Worm (Caenorhabditis elegans) whole organism, young adult: ENCODE data around the gene W08E12.4.

Experiments used
- B0336.3 ChIP-seq: fragments of 200-800 bp; sonication (Bioruptor generic); IDR thresholded peaks from 2 replicates; pipeline ENCODE4 v1.3.6; 2022; ENCODE audit warnings: missing genetic modification characterization, missing compliant biosample characterization
- F10E7.11 ChIP-seq: sonication (generic microtip); optimal IDR thresholded peaks from 2 replicates; lab custom pipeline; 2017; ENCODE audit warnings: mild to moderate bottlenecking, missing genetic modification characterization, moderate library complexity, missing compliant biosample characterization
- F22D6.2 ChIP-seq: sonication (generic microtip); optimal IDR thresholded peaks from 2 replicates; lab custom pipeline; 2016; ENCODE audit warnings: mild to moderate bottlenecking, missing genetic modification characterization, missing compliant biosample characterization
- F37B4.10 ChIP-seq: fragments of 200-800 bp; sonication (Bioruptor generic); IDR thresholded peaks from 2 replicates; pipeline ENCODE4 v1.3.6; 2022; ENCODE audit warnings: missing genetic modification characterization, missing compliant biosample characterization
- F49E8.2 ChIP-seq: sonication (generic microtip); optimal IDR thresholded peaks from 3 replicates; lab custom pipeline; 2017; ENCODE audit warnings: missing genetic modification characterization, mild to moderate bottlenecking, missing compliant biosample characterization, antibody characterized with exemption, moderate library complexity; ENCODE audit not compliant: insufficient read depth
- F52B5.7 ChIP-seq: sonication (generic microtip); optimal IDR thresholded peaks from 2 replicates; lab custom pipeline; 2016; ENCODE audit warnings: mild to moderate bottlenecking, missing genetic modification characterization, missing compliant biosample characterization
- K11D2.4 ChIP-seq: fragments of 200-800 bp; sonication (Bioruptor generic); IDR thresholded peaks from 2 replicates; pipeline ENCODE4 v1.3.6; 2022; ENCODE audit warnings: missing genetic modification reagents, missing genetic modification characterization, missing compliant biosample characterization
- T07F8.4 ChIP-seq: sonication (generic microtip); optimal IDR thresholded peaks from 2 replicates; lab custom pipeline; 2016; ENCODE audit warnings: mild to moderate bottlenecking, missing genetic modification characterization, moderate library complexity, missing compliant biosample characterization
- Y56A3A.18 ChIP-seq: fragments of 200-800 bp; sonication (Bioruptor generic); IDR thresholded peaks from 2 replicates; pipeline ENCODE4 v1.3.6; 2022; ENCODE audit warnings: missing genetic modification reagents, missing genetic modification characterization, missing compliant biosample characterization
- Y79H2A.3 ChIP-seq: fragments of 200-800 bp; sonication (Bioruptor generic); conservative IDR thresholded peaks from 2 replicates; pipeline ENCODE4 v1.3.6; 2022; ENCODE audit warnings: missing genetic modification reagents, missing genetic modification characterization, missing compliant biosample characterization
- ZK185.1 ChIP-seq: sonication (generic microtip); optimal IDR thresholded peaks from 2 replicates; lab custom pipeline; 2016; ENCODE audit warnings: mild to moderate bottlenecking, missing genetic modification characterization, missing compliant biosample characterization; ENCODE audit not compliant: poor library complexity, severe bottlenecking
- ama-1 ChIP-seq, 3 experiments: fragments of 150-350 bp in 1 of 3; sonication (generic microtip) in 2 of 3; optimal IDR thresholded peaks; 2 replicates each; lab custom pipeline; 2014 to 2018; ENCODE audit warnings: missing biosample characterization in 2 of 3, missing genetic modification characterization in 2 of 3, missing genetic modification reagents in 2 of 3
- aptf-3 ChIP-seq: fragments of 200-800 bp; sonication (Bioruptor generic); IDR thresholded peaks from 2 replicates; pipeline ENCODE4 v1.3.6; 2022; ENCODE audit warnings: missing genetic modification characterization, missing compliant biosample characterization
- atf-7 ChIP-seq: sonication (generic microtip); optimal IDR thresholded peaks from 2 replicates; lab custom pipeline; 2017; ENCODE audit warnings: mild to moderate bottlenecking, missing genetic modification characterization, missing compliant biosample characterization
- athp-1 ChIP-seq: sonication (generic microtip); optimal IDR thresholded peaks from 2 replicates; lab custom pipeline; 2017; ENCODE audit warnings: mild to moderate bottlenecking, missing genetic modification characterization, missing compliant biosample characterization
- attf-5 ChIP-seq: fragments of 200-800 bp; sonication (Bioruptor generic); optimal IDR thresholded peaks from 2 replicates; lab custom pipeline; 2018; ENCODE audit warnings: mild to moderate bottlenecking, missing genetic modification characterization, missing compliant biosample characterization
- attf-6 ChIP-seq: fragments of 200-800 bp; sonication (Bioruptor generic); IDR thresholded peaks from 2 replicates; pipeline ENCODE4 v1.3.6; 2022; ENCODE audit warnings: missing genetic modification reagents, missing genetic modification characterization, missing compliant biosample characterization
- ceh-58 ChIP-seq: fragments of 200-800 bp; sonication (Bioruptor generic); IDR thresholded peaks from 2 replicates; pipeline ENCODE4 v1.3.6; 2022; ENCODE audit warnings: missing genetic modification characterization, missing compliant biosample characterization
- ceh-79 ChIP-seq: sonication (generic microtip); optimal IDR thresholded peaks from 2 replicates; lab custom pipeline; 2017; ENCODE audit warnings: mild to moderate bottlenecking, missing genetic modification characterization, missing compliant biosample characterization
- dpff-1 ChIP-seq: sonication (generic microtip); optimal IDR thresholded peaks from 2 replicates; lab custom pipeline; 2017; ENCODE audit warnings: mild to moderate bottlenecking, missing genetic modification characterization, missing compliant biosample characterization
- efl-1 ChIP-seq: fragments of 150-350 bp; optimal IDR thresholded peaks from 2 replicates; lab custom pipeline; 2014; ENCODE audit warnings: missing biosample characterization, missing genetic modification reagents, missing genetic modification characterization
- egl-18 ChIP-seq: fragments of 200-800 bp; sonication (Bioruptor generic); IDR thresholded peaks from 2 replicates; pipeline ENCODE4 v1.3.6; 2022; ENCODE audit warnings: missing genetic modification reagents, missing genetic modification characterization, missing compliant biosample characterization
- gei-17 ChIP-seq: fragments of 200-800 bp; sonication (Bioruptor generic); optimal IDR thresholded peaks from 2 replicates; lab custom pipeline; 2018; ENCODE audit warnings: mild to moderate bottlenecking, missing genetic modification characterization, missing compliant biosample characterization
- hlh-12 ChIP-seq: sonication (generic microtip); optimal IDR thresholded peaks from 2 replicates; lab custom pipeline; 2016; ENCODE audit warnings: missing genetic modification characterization, missing compliant biosample characterization
- hlh-26 ChIP-seq: fragments of 200-800 bp; sonication (Bioruptor generic); conservative IDR thresholded peaks from 2 replicates; pipeline ENCODE4 v1.3.6; 2022; ENCODE audit warnings: missing genetic modification reagents, missing genetic modification characterization, missing compliant biosample characterization
- hmg-20 ChIP-seq: fragments of 200-800 bp; sonication (Bioruptor generic); IDR thresholded peaks from 2 replicates; pipeline ENCODE4 v1.3.6; 2022; ENCODE audit warnings: missing genetic modification reagents, missing genetic modification characterization, missing compliant biosample characterization
- lag-1 ChIP-seq: fragments of 200-800 bp; sonication (Bioruptor generic); IDR thresholded peaks from 2 replicates; pipeline ENCODE4 v1.3.6; 2022; ENCODE audit warnings: missing genetic modification reagents, missing genetic modification characterization, missing compliant biosample characterization
- let-607 ChIP-seq, 2 experiments: fragments of 200-800 bp in 1 of 2; sonication (Bioruptor generic) in 1 of 2; sonication (generic microtip) in 1 of 2; optimal IDR thresholded peaks; 2 replicates each; lab custom pipeline; 2016 to 2018; ENCODE audit warnings: mild to moderate bottlenecking in 2 of 2, missing compliant biosample characterization in 2 of 2, missing genetic modification characterization in 2 of 2, moderate library complexity in 2 of 2, missing genotype in 1 of 2
- lin-40 ChIP-seq: sonication (generic microtip); optimal IDR thresholded peaks from 2 replicates; lab custom pipeline; 2016; ENCODE audit warnings: missing genetic modification characterization, mild to moderate bottlenecking, missing compliant biosample characterization, missing genotype, missing genetic modification reagents
- lin-54 ChIP-seq: fragments of 200-800 bp; sonication (Bioruptor generic); optimal IDR thresholded peaks from 2 replicates; lab custom pipeline; 2018; ENCODE audit warnings: mild to moderate bottlenecking, missing genetic modification characterization, missing compliant biosample characterization
- lir-1 ChIP-seq: fragments of 200-800 bp; sonication (Bioruptor generic); conservative IDR thresholded peaks from 2 replicates; pipeline ENCODE4 v1.3.6; 2022; ENCODE audit warnings: missing genetic modification reagents, missing genetic modification characterization, missing compliant biosample characterization
- madf-3 ChIP-seq: fragments of 200-800 bp; sonication (Bioruptor generic); IDR thresholded peaks from 2 replicates; pipeline ENCODE4 v1.3.6; 2022; ENCODE audit warnings: missing genetic modification reagents, missing genetic modification characterization, missing compliant biosample characterization
- mes-4 ChIP-seq: sonication (generic microtip); optimal IDR thresholded peaks from 2 replicates; lab custom pipeline; 2016; ENCODE audit warnings: missing genotype, missing genetic modification characterization, missing compliant biosample characterization
- mxl-1 ChIP-seq: sonication (generic microtip); optimal IDR thresholded peaks from 2 replicates; lab custom pipeline; 2016; ENCODE audit warnings: missing genetic modification characterization, missing compliant biosample characterization
- nhr-120 ChIP-seq: fragments of 200-800 bp; sonication (Bioruptor generic); IDR thresholded peaks from 2 replicates; pipeline ENCODE4 v1.3.6; 2022; ENCODE audit warnings: missing genetic modification characterization, missing compliant biosample characterization
- nhr-179 ChIP-seq: sonication (generic microtip); optimal IDR thresholded peaks from 2 replicates; lab custom pipeline; 2016; ENCODE audit warnings: mild to moderate bottlenecking, missing genetic modification characterization, missing compliant biosample characterization
- nhr-90 ChIP-seq: sonication (generic microtip); optimal IDR thresholded peaks from 2 replicates; lab custom pipeline; 2016; ENCODE audit warnings: missing genotype, mild to moderate bottlenecking, missing genetic modification characterization, missing compliant biosample characterization
- pbrm-1 ChIP-seq: fragments of 200-800 bp; sonication (Bioruptor generic); IDR thresholded peaks from 2 replicates; pipeline ENCODE4 v1.3.6; 2022; ENCODE audit warnings: missing genetic modification reagents, missing genetic modification characterization, missing compliant biosample characterization
- pha-4 ChIP-seq: fragments of 150-350 bp; sonication (generic microtip); optimal IDR thresholded peaks from 2 replicates; lab custom pipeline; 2014; ENCODE audit warnings: missing biosample characterization, missing genetic modification reagents, missing genetic modification characterization
- repo-1 ChIP-seq: sonication (generic microtip); optimal IDR thresholded peaks from 2 replicates; lab custom pipeline; 2017; ENCODE audit warnings: mild to moderate bottlenecking, missing genetic modification characterization, missing compliant biosample characterization
- sea-2 ChIP-seq: fragments of 200-800 bp; sonication (Bioruptor generic); IDR thresholded peaks from 2 replicates; pipeline ENCODE4 v1.3.6; 2022; ENCODE audit warnings: missing genetic modification characterization, missing compliant biosample characterization
- snpc-1.1 ChIP-seq: sonication (generic microtip); optimal IDR thresholded peaks from 2 replicates; lab custom pipeline; 2017; ENCODE audit warnings: missing genetic modification characterization, mild to moderate bottlenecking, missing compliant biosample characterization, antibody characterized with exemption, moderate library complexity, missing genotype, missing genetic modification reagents; ENCODE audit not compliant: insufficient read depth
- snpc-4 ChIP-seq, 5 experiments: fragments of 150-350 bp in 1 of 5; sonication (generic microtip) in 4 of 5; optimal IDR thresholded peaks; 2 replicates each; lab custom pipeline; 2014 to 2018; ENCODE audit warnings: missing genetic modification characterization in 5 of 5, missing biosample characterization in 3 of 5, antibody characterized with exemption in 2 of 5, mild to moderate bottlenecking in 2 of 5, missing compliant biosample characterization in 2 of 5, missing genotype in 2 of 5, moderate library complexity in 2 of 5, missing genetic modification reagents in 1 of 5
- sptf-2 ChIP-seq: fragments of 200-800 bp; sonication (Bioruptor generic); optimal IDR thresholded peaks from 2 replicates; lab custom pipeline; 2018; ENCODE audit warnings: mild to moderate bottlenecking, missing genetic modification characterization, missing compliant biosample characterization
- tbp1 ChIP-seq: fragments of 200-800 bp; sonication (Bioruptor generic); optimal IDR thresholded peaks from 2 replicates; lab custom pipeline; 2018; ENCODE audit warnings: mild to moderate bottlenecking, missing genetic modification characterization, missing compliant biosample characterization
- zim-3 ChIP-seq: sonication (generic microtip); optimal IDR thresholded peaks from 2 replicates; lab custom pipeline; 2017; ENCODE audit warnings: mild to moderate bottlenecking, missing genetic modification characterization, moderate library complexity, missing compliant biosample characterization
- ztf-26 ChIP-seq: sonication (generic microtip); optimal IDR thresholded peaks from 2 replicates; lab custom pipeline; 2017; ENCODE audit warnings: missing genetic modification characterization, missing compliant biosample characterization
- ztf-6 ChIP-seq: fragments of 200-800 bp; sonication (Bioruptor generic); IDR thresholded peaks from 2 replicates; pipeline ENCODE4 v1.3.6; 2022; ENCODE audit warnings: missing genetic modification reagents, missing genetic modification characterization, missing compliant biosample characterization

The W08E12.4 gene

ce11 chrIV:3336585-3336984, 34.4 kb downstream of the W08E12.4 start, which contains the start of gene F42A6.6:
F42A6.6 (minus strand) TSS chrIV:3336873.
- TF ChIP-seq sptf-2 (GFP tag; lab: Kevin White, UChicago) = no peak
- no peak for TF ChIP-seq ama-1 (optimal IDR thresholded peaks at IDR 0.05; lab: Kevin White, UChicago)
- TF ChIP-seq ama-1 (GFP tag; optimal IDR thresholded peaks at IDR 0.05; lab: Kevin White, UChicago) = peak; percentile 16 to 77
- TF ChIP-seq snpc-1.1 (tag; lab: Kevin White, UChicago) = no peak
- TF ChIP-seq Y56A3A.18 (GFP tag; lab: Robert Waterston, UW) = peak; percentile 83; the same call in 1 of the 2 replicates
- no peak for TF ChIP-seq T07F8.4 (tag; lab: Kevin White, UChicago)
- no peak for TF ChIP-seq pha-4 (tag; lab: Kevin White, UChicago)
- peak; percentile 66 for TF ChIP-seq F10E7.11 (tag; lab: Kevin White, UChicago)
- TF ChIP-seq lin-40 (tag; lab: Kevin White, UChicago) = peak; percentile 4
- TF ChIP-seq nhr-120 (GFP tag; lab: Robert Waterston, UW) = 0 out of 2 replicates have a peak, but pooled peaks have one; percentile 79
- no peak for TF ChIP-seq ZK185.1
- TF ChIP-seq K11D2.4 (GFP tag; lab: Robert Waterston, UW) = no peak; the same call in 1 of the 2 replicates
- peak; percentile 84 for TF ChIP-seq madf-3 (GFP tag; lab: Robert Waterston, UW)
- no peak for TF ChIP-seq efl-1 (GFP tag; lab: Kevin White, UChicago)
- TF ChIP-seq repo-1 (tag; lab: Kevin White, UChicago) = peak; percentile 87
- TF ChIP-seq ceh-79 (tag; lab: Kevin White, UChicago) = peak; percentile 92
- no peak for TF ChIP-seq F37B4.10 (GFP tag; lab: Robert Waterston, UW)
- TF ChIP-seq egl-18 (GFP tag; lab: Robert Waterston, UW) = 0 out of 2 replicates have a peak, but pooled peaks have one; percentile 5
- TF ChIP-seq atf-7 (tag; lab: Kevin White, UChicago) = peak; percentile 78
- peak; percentile 93 for TF ChIP-seq F52B5.7 (tag; lab: Kevin White, UChicago)
- TF ChIP-seq hlh-26 (GFP tag; lab: Robert Waterston, UW) = no peak
- peak; percentile 62 for TF ChIP-seq zim-3 (tag; lab: Kevin White, UChicago)
- peak; percentile 40 for TF ChIP-seq nhr-90 (tag; lab: Kevin White, UChicago)
- TF ChIP-seq athp-1 (tag; lab: Kevin White, UChicago) = peak; percentile 85
- no peak for TF ChIP-seq sea-2
- TF ChIP-seq Y79H2A.3 (GFP tag; lab: Robert Waterston, UW) = peak; percentile 92
- peak; percentile 95 for TF ChIP-seq B0336.3
- peak; percentile 61 for TF ChIP-seq dpff-1 (tag; lab: Kevin White, UChicago)
- 0 out of 2 replicates have a peak, but pooled peaks have one; percentile 39 for TF ChIP-seq hmg-20 (GFP tag; lab: Robert Waterston, UW)
- TF ChIP-seq ceh-58 (GFP tag; lab: Robert Waterston, UW) = peak; percentile 72; the same call in 1 of the 2 replicates
- TF ChIP-seq F22D6.2 (tag; lab: Kevin White, UChicago) = no peak
- peak; percentile 96 for TF ChIP-seq F49E8.2 (tag; lab: Kevin White, UChicago)
- peak; percentile 29 to 48 for TF ChIP-seq let-607 (tag; optimal IDR thresholded peaks at IDR 0.05; lab: Kevin White, UChicago)
- peak; percentile 26 for TF ChIP-seq mes-4 (tag; lab: Kevin White, UChicago)
- TF ChIP-seq pbrm-1 (GFP tag; lab: Robert Waterston, UW) = peak; percentile 83
- peak; percentile 67 for TF ChIP-seq lin-54 (GFP tag; lab: Kevin White, UChicago)
- peak; percentile 29 for TF ChIP-seq snpc-4 (GFP tag; optimal IDR thresholded peaks at IDR 0.05; lab: Kevin White, UChicago)
- TF ChIP-seq snpc-4 (tag; optimal IDR thresholded peaks at IDR 0.05; lab: Kevin White, UChicago) = peak in 2 of 4 experiments; percentile 55 to 68
- peak; percentile 14 for TF ChIP-seq nhr-179 (tag; lab: Kevin White, UChicago)
- TF ChIP-seq gei-17 (GFP tag; lab: Kevin White, UChicago) = peak; percentile 45
- peak; percentile 25 for TF ChIP-seq ztf-26 (tag; lab: Kevin White, UChicago)
- TF ChIP-seq attf-6 = peak; percentile 86
- peak; percentile 58 for TF ChIP-seq tbp1 (GFP tag; lab: Kevin White, UChicago)
- no peak for TF ChIP-seq hlh-12 (tag; lab: Kevin White, UChicago)
- TF ChIP-seq attf-5 (GFP tag; lab: Kevin White, UChicago) = peak; percentile 42
- peak; percentile 92 for TF ChIP-seq aptf-3 (GFP tag; lab: Robert Waterston, UW)
- no peak for TF ChIP-seq mxl-1 (tag; lab: Kevin White, UChicago)
- TF ChIP-seq lir-1 = 0 out of 2 replicates have a peak, but pooled peaks have one; percentile 39
- no peak for TF ChIP-seq lag-1 (GFP tag; lab: Robert Waterston, UW)
- peak; percentile 52; the same call in 1 of the 2 replicates for TF ChIP-seq ztf-6 (GFP tag; lab: Robert Waterston, UW)
